Fruit fly (Drosophila melanogaster) whole organism, prepupa: Measurements from ENCODE around the gene CG13045.

ENCODE experiments used
- CG11762 ChIP-seq: fragments of 200-800 bp; sonication (Bioruptor generic); optimal IDR thresholded peaks from 3 replicates; lab custom pipeline; 2016; ENCODE audit warnings: missing biosample characterization, missing genetic modification characterization; ENCODE audit not compliant: insufficient read depth
- CG31627 ChIP-seq: fragments of 200-800 bp; sonication (Bioruptor generic); optimal IDR thresholded peaks from 3 replicates; lab custom pipeline; 2016; ENCODE audit warnings: missing biosample characterization, missing genetic modification characterization

DNA sequence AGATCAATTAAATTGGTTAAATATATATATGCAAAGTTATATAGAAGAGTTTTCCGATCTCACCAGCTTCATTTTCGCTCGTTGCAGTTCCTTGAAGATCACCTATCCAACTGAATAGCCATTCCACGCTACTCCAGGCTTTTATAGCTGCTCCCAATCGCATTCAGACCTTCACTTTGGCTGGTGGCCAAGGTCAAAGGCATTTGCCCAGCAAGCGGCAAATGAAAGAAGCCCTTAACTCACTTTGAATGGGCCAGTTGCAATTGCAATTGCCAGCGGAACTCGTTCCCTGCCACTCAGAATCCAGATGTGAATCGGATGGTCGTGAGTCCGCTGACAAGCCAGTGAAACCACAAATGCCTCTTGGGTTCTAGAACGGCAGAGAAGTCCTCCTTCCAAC, 29.2 kb downstream of the CG13045 start, which contains the start of gene CG34247:
- TF ChIP-seq CG11762 = no peak
- TF ChIP-seq CG31627 (GFP tag; lab: Kevin White, UChicago) = no peak
